Fruit fly (Drosophila melanogaster): ENCODE data around the gene Klp68D.

Gene Klp68D

dm6 chr3L:11788195-11788594 is 7.2 kb upstream of the Klp68D start:
- no peak for TF ChIP-seq EcR (GFP tag; optimal IDR thresholded peaks at IDR 0.05)
- TF ChIP-seq usp (GFP tag; optimal IDR thresholded peaks at IDR 0.05) = no peak
- no peak for TF ChIP-seq psq (optimal IDR thresholded peaks at IDR 0.05)
- no peak for TF ChIP-seq CG8478 (optimal IDR thresholded peaks at IDR 0.05)
- no peak for TF ChIP-seq Dll (optimal IDR thresholded peaks at IDR 0.05)
- no peak for TF ChIP-seq pan (optimal IDR thresholded peaks at IDR 0.05)

DNA sequence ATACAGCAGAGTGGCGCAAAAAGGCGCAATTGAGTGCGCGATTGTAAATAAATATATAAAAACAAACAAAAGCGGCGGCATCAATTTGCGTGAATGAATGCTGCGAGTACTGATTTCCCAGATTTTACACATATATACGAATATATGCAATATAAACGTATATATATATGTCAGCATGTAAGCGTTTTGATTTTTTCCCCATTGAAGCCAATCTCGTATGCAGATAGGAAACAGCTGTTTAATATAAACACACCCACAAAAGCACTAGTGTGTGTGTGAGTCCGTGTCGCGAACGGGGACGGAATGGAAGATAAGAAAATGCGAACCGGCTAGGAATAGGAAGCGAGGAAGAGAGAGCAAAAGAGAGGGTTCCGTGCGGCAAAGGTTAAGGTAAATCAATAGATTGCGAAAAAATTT is 6.5 kb upstream of the Klp68D start:
- TF ChIP-seq usp (GFP tag; optimal IDR thresholded peaks at IDR 0.05) = no peak
- peak; percentile 16 for TF ChIP-seq psq (optimal IDR thresholded peaks at IDR 0.05)
- TF ChIP-seq pan (optimal IDR thresholded peaks at IDR 0.05) = no peak
- TF ChIP-seq EcR (GFP tag; optimal IDR thresholded peaks at IDR 0.05) = no peak
- TF ChIP-seq Dll (optimal IDR thresholded peaks at IDR 0.05) = no peak

dm6 chr3L:11789773-11790172 is 5.6 kb upstream of the Klp68D start, which contains the start of gene Pi3K68D:
TSS of gene Pi3K68D (minus strand) at chr3L:11790013.
- TF ChIP-seq EcR (GFP tag; optimal IDR thresholded peaks at IDR 0.05) (no peak), psq (optimal IDR thresholded peaks at IDR 0.05) (peak; percentile 8)

DNA sequence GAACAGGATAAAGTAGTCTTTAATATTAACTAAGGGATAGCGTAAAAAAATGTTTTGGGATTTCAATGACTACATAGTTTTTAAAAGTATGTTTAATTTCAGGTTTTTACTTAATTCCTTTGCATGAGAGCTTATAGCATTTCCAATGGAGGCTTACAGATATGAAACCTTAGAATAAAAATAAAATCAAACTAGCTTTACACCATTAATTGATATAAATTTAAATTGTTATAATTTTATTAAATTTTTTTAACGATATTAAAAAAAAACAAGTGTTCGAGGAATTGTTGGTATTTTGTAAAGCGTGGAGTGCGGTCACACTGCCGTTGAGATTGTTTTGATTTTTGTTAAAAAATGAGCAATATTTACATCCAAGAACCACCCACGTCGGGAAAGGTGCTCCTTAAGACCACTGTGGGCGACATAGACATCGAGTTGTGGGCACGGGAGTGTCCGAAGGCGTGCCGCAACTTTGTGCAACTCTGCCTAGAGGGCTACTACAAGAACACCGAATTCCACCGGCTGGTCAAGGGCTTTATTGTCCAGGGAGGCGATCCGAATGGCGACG is 2.1 kb upstream of the Klp68D start, which contains the start of the genes twy and CG10907:
TSS of gene twy (minus strand) at position 51 of the 568 bp plus-strand sequence.
TSS of gene CG10907 (plus strand) at position 282 of the 568 bp plus-strand sequence.
- TF ChIP-seq EcR (GFP tag; optimal IDR thresholded peaks at IDR 0.05) = no peak
- no peak for TF ChIP-seq CG8478 (optimal IDR thresholded peaks at IDR 0.05)
- no peak for TF ChIP-seq usp (GFP tag; optimal IDR thresholded peaks at IDR 0.05)
- TF ChIP-seq psq (optimal IDR thresholded peaks at IDR 0.05) = no peak
- no peak for TF ChIP-seq pan (optimal IDR thresholded peaks at IDR 0.05)
- no peak for TF ChIP-seq Dll (optimal IDR thresholded peaks at IDR 0.05)

dm6 chr3L:11800761-11801160 is 5.3 kb downstream of the Klp68D start, which contains the start of gene Gcat:
TSS of gene Gcat (minus strand) at chr3L:11800861.
- TF ChIP-seq EcR (GFP tag; optimal IDR thresholded peaks at IDR 0.05) (no peak), pan (optimal IDR thresholded peaks at IDR 0.05) (no peak), psq (optimal IDR thresholded peaks at IDR 0.05) (no peak), usp (GFP tag; optimal IDR thresholded peaks at IDR 0.05) (no peak), CG8478 (optimal IDR thresholded peaks at IDR 0.05) (no peak)

DNA sequence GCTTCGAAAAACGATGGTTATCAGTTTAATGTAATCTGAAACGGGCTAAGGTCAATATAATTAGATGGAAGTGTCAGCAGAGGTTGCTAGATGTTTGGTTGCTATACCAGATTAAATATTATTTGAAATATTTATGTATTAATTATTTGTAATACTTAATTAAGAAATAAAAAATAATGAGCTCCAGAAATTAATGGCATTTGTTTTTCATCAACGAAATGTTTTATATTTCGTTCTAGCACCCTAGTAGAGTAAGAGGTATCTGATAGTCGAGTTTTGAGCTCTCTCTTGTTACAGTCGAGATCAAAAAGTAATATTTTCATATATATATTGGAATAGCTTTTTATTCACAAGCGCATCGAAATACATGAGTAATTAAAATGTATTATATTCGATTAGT is 6.2 kb downstream of the Klp68D start:
- TF ChIP-seq EcR (GFP tag; optimal IDR thresholded peaks at IDR 0.05) (no peak), CG8478 (optimal IDR thresholded peaks at IDR 0.05) (no peak), psq (optimal IDR thresholded peaks at IDR 0.05) (no peak), usp (GFP tag; optimal IDR thresholded peaks at IDR 0.05) (no peak), Dll (optimal IDR thresholded peaks at IDR 0.05) (no peak), pan (optimal IDR thresholded peaks at IDR 0.05) (no peak)

- TF ChIP-seq psq (optimal IDR thresholded peaks at IDR 0.05) = no peak
- no peak for TF ChIP-seq pan (optimal IDR thresholded peaks at IDR 0.05)
- no peak for TF ChIP-seq CG8478 (optimal IDR thresholded peaks at IDR 0.05)
- no peak for TF ChIP-seq Dll (optimal IDR thresholded peaks at IDR 0.05)
- TF ChIP-seq usp (GFP tag; optimal IDR thresholded peaks at IDR 0.05) = no peak
Measured at dm6 chr3L:11814655-11815054, 19.2 kb downstream of the Klp68D start, which contains the start of gene Cubn2. TSS of gene Cubn2 (minus strand) at chr3L:11814755.

dm6 chr3L:11815220-11815797 is 19.9 kb downstream of the Klp68D start, which contains the start of gene CG14130:
TSS of gene CG14130 (plus strand) at chr3L:11815444.
- no peak for TF ChIP-seq pan (optimal IDR thresholded peaks at IDR 0.05)
- no peak for TF ChIP-seq EcR (GFP tag; optimal IDR thresholded peaks at IDR 0.05)
- no peak for TF ChIP-seq usp (GFP tag; optimal IDR thresholded peaks at IDR 0.05)
- no peak for TF ChIP-seq CG8478 (optimal IDR thresholded peaks at IDR 0.05)
- TF ChIP-seq psq (optimal IDR thresholded peaks at IDR 0.05) = no peak
- TF ChIP-seq Dll (optimal IDR thresholded peaks at IDR 0.05) = no peak

dm6 chr3L:11816641-11817040 is 21.2 kb downstream of the Klp68D start:
- no peak for TF ChIP-seq pan (optimal IDR thresholded peaks at IDR 0.05)
- no peak for TF ChIP-seq EcR (GFP tag; optimal IDR thresholded peaks at IDR 0.05)

dm6 chr3L:11819639-11820456 is 24.4 kb downstream of the Klp68D start:
- TF ChIP-seq CG8478 (optimal IDR thresholded peaks at IDR 0.05) = no peak
- peak; percentile 41 for TF ChIP-seq Dll (optimal IDR thresholded peaks at IDR 0.05)

- no peak for TF ChIP-seq usp (GFP tag; optimal IDR thresholded peaks at IDR 0.05)
- no peak for TF ChIP-seq psq (optimal IDR thresholded peaks at IDR 0.05)
- TF ChIP-seq EcR (GFP tag; optimal IDR thresholded peaks at IDR 0.05) = no peak
- TF ChIP-seq CG8478 (optimal IDR thresholded peaks at IDR 0.05) = no peak
- TF ChIP-seq pan (optimal IDR thresholded peaks at IDR 0.05) = no peak
- no peak for TF ChIP-seq Dll (optimal IDR thresholded peaks at IDR 0.05)
Measured at dm6 chr3L:11821723-11822445, 26.5 kb downstream of the Klp68D start, which contains the start of the genes CG11597 and CG5946. TSS of gene CG11597 (minus strand) at chr3L:11822275. TSS of gene CG5946 (minus strand) at chr3L:11822275.

Data from whole organism.